Worm (Caenorhabditis elegans) whole organism, young adult: ENCODE measurements around the gene unc-33.

Source experiments
- B0019.2 ChIP-seq: fragments of 200-800 bp; sonication (Bioruptor generic); conservative IDR thresholded peaks from 2 replicates; pipeline ENCODE4 v1.3.6; 2022; ENCODE audit warnings: missing genetic modification reagents, missing genetic modification characterization, missing compliant biosample characterization
- B0035.1 ChIP-seq: sonication (generic microtip); optimal IDR thresholded peaks from 2 replicates; lab custom pipeline; 2016; ENCODE audit warnings: missing genetic modification characterization, mild to moderate bottlenecking, missing compliant biosample characterization, missing genotype, missing genetic modification reagents
- B0336.3 ChIP-seq: fragments of 200-800 bp; sonication (Bioruptor generic); IDR thresholded peaks from 2 replicates; pipeline ENCODE4 v1.3.6; 2022; ENCODE audit warnings: missing genetic modification characterization, missing compliant biosample characterization
- F10E7.11 ChIP-seq: sonication (generic microtip); optimal IDR thresholded peaks from 2 replicates; lab custom pipeline; 2017; ENCODE audit warnings: mild to moderate bottlenecking, missing genetic modification characterization, moderate library complexity, missing compliant biosample characterization
- F22D6.2 ChIP-seq: sonication (generic microtip); optimal IDR thresholded peaks from 2 replicates; lab custom pipeline; 2016; ENCODE audit warnings: mild to moderate bottlenecking, missing genetic modification characterization, missing compliant biosample characterization
- F37B4.10 ChIP-seq: fragments of 200-800 bp; sonication (Bioruptor generic); IDR thresholded peaks from 2 replicates; pipeline ENCODE4 v1.3.6; 2022; ENCODE audit warnings: missing genetic modification characterization, missing compliant biosample characterization
- F49E8.2 ChIP-seq: sonication (generic microtip); optimal IDR thresholded peaks from 3 replicates; lab custom pipeline; 2017; ENCODE audit warnings: missing genetic modification characterization, mild to moderate bottlenecking, missing compliant biosample characterization, antibody characterized with exemption, moderate library complexity; ENCODE audit not compliant: insufficient read depth
- F55B11.4 ChIP-seq: sonication (generic microtip); optimal IDR thresholded peaks from 2 replicates; lab custom pipeline; 2016; ENCODE audit warnings: missing compliant biosample characterization, missing genetic modification characterization, borderline replicate concordance; ENCODE audit not compliant: insufficient read depth
- F57A8.1 ChIP-seq: fragments of 200-800 bp; sonication (Bioruptor generic); optimal IDR thresholded peaks from 2 replicates; lab custom pipeline; 2018; ENCODE audit warnings: mild to moderate bottlenecking, missing genetic modification characterization, moderate library complexity, missing compliant biosample characterization
- K11D2.4 ChIP-seq: fragments of 200-800 bp; sonication (Bioruptor generic); IDR thresholded peaks from 2 replicates; pipeline ENCODE4 v1.3.6; 2022; ENCODE audit warnings: missing genetic modification reagents, missing genetic modification characterization, missing compliant biosample characterization
- Y56A3A.18 ChIP-seq: fragments of 200-800 bp; sonication (Bioruptor generic); IDR thresholded peaks from 2 replicates; pipeline ENCODE4 v1.3.6; 2022; ENCODE audit warnings: missing genetic modification reagents, missing genetic modification characterization, missing compliant biosample characterization
- atf-7 ChIP-seq: sonication (generic microtip); optimal IDR thresholded peaks from 2 replicates; lab custom pipeline; 2017; ENCODE audit warnings: mild to moderate bottlenecking, missing genetic modification characterization, missing compliant biosample characterization
- attf-6 ChIP-seq: fragments of 200-800 bp; sonication (Bioruptor generic); IDR thresholded peaks from 2 replicates; pipeline ENCODE4 v1.3.6; 2022; ENCODE audit warnings: missing genetic modification reagents, missing genetic modification characterization, missing compliant biosample characterization
- bed-1 ChIP-seq: fragments of 200-800 bp; sonication (Bioruptor generic); IDR thresholded peaks from 2 replicates; pipeline ENCODE4 v1.3.6; 2022; ENCODE audit warnings: missing genetic modification reagents, missing genetic modification characterization, missing compliant biosample characterization
- bed-2 ChIP-seq: fragments of 200-800 bp; sonication (Bioruptor generic); IDR thresholded peaks from 2 replicates; pipeline ENCODE4 v1.3.6; 2022; ENCODE audit warnings: missing genetic modification reagents, missing genetic modification characterization, missing compliant biosample characterization
- cebp-1 ChIP-seq, 2 experiments: fragments of 200-800 bp in 1 of 2; sonication (Bioruptor generic) in 1 of 2; sonication (generic microtip) in 1 of 2; IDR thresholded peaks in 1 of 2; optimal IDR thresholded peaks in 1 of 2; 2 replicates each; pipeline versions ENCODE4 v1.3.6 to Lab custom; 2017 to 2022; ENCODE audit warnings: missing compliant biosample characterization in 2 of 2, missing genetic modification characterization in 2 of 2, mild to moderate bottlenecking in 1 of 2, missing genetic modification reagents in 1 of 2, moderate library complexity in 1 of 2
- ceh-27 ChIP-seq: fragments of 200-800 bp; sonication (Bioruptor generic); optimal IDR thresholded peaks from 2 replicates; lab custom pipeline; 2018; ENCODE audit warnings: mild to moderate bottlenecking, missing genetic modification characterization, moderate library complexity, missing compliant biosample characterization
- ceh-58 ChIP-seq: fragments of 200-800 bp; sonication (Bioruptor generic); IDR thresholded peaks from 2 replicates; pipeline ENCODE4 v1.3.6; 2022; ENCODE audit warnings: missing genetic modification characterization, missing compliant biosample characterization
- ceh-91 ChIP-seq: fragments of 200-800 bp; sonication (Bioruptor generic); IDR thresholded peaks from 2 replicates; pipeline ENCODE4 v1.3.6; 2022; ENCODE audit warnings: missing genetic modification reagents, missing genetic modification characterization, missing compliant biosample characterization
- chd-7 ChIP-seq: sonication (generic microtip); optimal IDR thresholded peaks from 2 replicates; lab custom pipeline; 2016; ENCODE audit warnings: mild to moderate bottlenecking, missing genetic modification characterization, moderate library complexity, missing compliant biosample characterization
- fkh-3 ChIP-seq: sonication (generic microtip); optimal IDR thresholded peaks from 2 replicates; lab custom pipeline; 2016; ENCODE audit warnings: mild to moderate bottlenecking, missing genetic modification characterization, missing compliant biosample characterization
- hlh-12 ChIP-seq: sonication (generic microtip); optimal IDR thresholded peaks from 2 replicates; lab custom pipeline; 2016; ENCODE audit warnings: missing genetic modification characterization, missing compliant biosample characterization
- hmg-20 ChIP-seq: fragments of 200-800 bp; sonication (Bioruptor generic); IDR thresholded peaks from 2 replicates; pipeline ENCODE4 v1.3.6; 2022; ENCODE audit warnings: missing genetic modification reagents, missing genetic modification characterization, missing compliant biosample characterization
- let-526 ChIP-seq: fragments of 200-800 bp; sonication (Bioruptor generic); IDR thresholded peaks from 2 replicates; pipeline ENCODE4 v1.3.6; 2022; ENCODE audit warnings: missing genetic modification reagents, missing genetic modification characterization, missing compliant biosample characterization
- lin-40 ChIP-seq: sonication (generic microtip); optimal IDR thresholded peaks from 2 replicates; lab custom pipeline; 2016; ENCODE audit warnings: missing genetic modification characterization, mild to moderate bottlenecking, missing compliant biosample characterization, missing genotype, missing genetic modification reagents
- lin-54 ChIP-seq: fragments of 200-800 bp; sonication (Bioruptor generic); optimal IDR thresholded peaks from 2 replicates; lab custom pipeline; 2018; ENCODE audit warnings: mild to moderate bottlenecking, missing genetic modification characterization, missing compliant biosample characterization
- madf-10 ChIP-seq: sonication (generic microtip); optimal IDR thresholded peaks from 2 replicates; lab custom pipeline; 2016; ENCODE audit warnings: mild to moderate bottlenecking, missing genetic modification characterization, missing compliant biosample characterization
- mcd-1 ChIP-seq: fragments of 200-800 bp; sonication (Bioruptor generic); IDR thresholded peaks from 2 replicates; pipeline ENCODE4 v1.3.6; 2022; ENCODE audit warnings: missing genetic modification reagents, missing genetic modification characterization, missing compliant biosample characterization
- mel-28 ChIP-seq: sonication (generic microtip); optimal IDR thresholded peaks from 2 replicates; lab custom pipeline; 2016; ENCODE audit warnings: borderline replicate concordance, mild to moderate bottlenecking, missing genetic modification characterization, missing compliant biosample characterization
- mes-4 ChIP-seq: sonication (generic microtip); optimal IDR thresholded peaks from 2 replicates; lab custom pipeline; 2016; ENCODE audit warnings: missing genotype, missing genetic modification characterization, missing compliant biosample characterization
- nfya-2 ChIP-seq: fragments of 200-800 bp; sonication (Bioruptor generic); IDR thresholded peaks from 2 replicates; pipeline ENCODE4 v1.3.6; 2022; ENCODE audit warnings: missing genetic modification reagents, missing genetic modification characterization, missing compliant biosample characterization
- nhr-179 ChIP-seq: sonication (generic microtip); optimal IDR thresholded peaks from 2 replicates; lab custom pipeline; 2016; ENCODE audit warnings: mild to moderate bottlenecking, missing genetic modification characterization, missing compliant biosample characterization
- pha-4 ChIP-seq: fragments of 150-350 bp; sonication (generic microtip); optimal IDR thresholded peaks from 2 replicates; lab custom pipeline; 2014; ENCODE audit warnings: missing biosample characterization, missing genetic modification reagents, missing genetic modification characterization
- rpc-1 ChIP-seq, 2 experiments: fragments of 150-350 bp in 1 of 2; sonication (generic microtip) in 1 of 2; optimal IDR thresholded peaks; 2 replicates each; lab custom pipeline; 2014 to 2018; ENCODE audit warnings: missing biosample characterization in 1 of 2, missing genetic modification characterization in 1 of 2, missing genetic modification reagents in 1 of 2, missing genotype in 1 of 2
- snpc-4 ChIP-seq, 5 experiments: fragments of 150-350 bp in 1 of 5; sonication (generic microtip) in 4 of 5; optimal IDR thresholded peaks; 2 replicates each; lab custom pipeline; 2014 to 2018; ENCODE audit warnings: missing genetic modification characterization in 5 of 5, missing biosample characterization in 3 of 5, antibody characterized with exemption in 2 of 5, mild to moderate bottlenecking in 2 of 5, missing compliant biosample characterization in 2 of 5, missing genotype in 2 of 5, moderate library complexity in 2 of 5, missing genetic modification reagents in 1 of 5
- sptf-2 ChIP-seq: fragments of 200-800 bp; sonication (Bioruptor generic); optimal IDR thresholded peaks from 2 replicates; lab custom pipeline; 2018; ENCODE audit warnings: mild to moderate bottlenecking, missing genetic modification characterization, missing compliant biosample characterization
- tbp1 ChIP-seq: fragments of 200-800 bp; sonication (Bioruptor generic); optimal IDR thresholded peaks from 2 replicates; lab custom pipeline; 2018; ENCODE audit warnings: mild to moderate bottlenecking, missing genetic modification characterization, missing compliant biosample characterization
- tlf-1 ChIP-seq: fragments of 200-800 bp; sonication (Bioruptor generic); optimal IDR thresholded peaks from 2 replicates; lab custom pipeline; 2018; ENCODE audit warnings: mild to moderate bottlenecking, missing genetic modification characterization, missing compliant biosample characterization
- zim-3 ChIP-seq: sonication (generic microtip); optimal IDR thresholded peaks from 2 replicates; lab custom pipeline; 2017; ENCODE audit warnings: mild to moderate bottlenecking, missing genetic modification characterization, moderate library complexity, missing compliant biosample characterization
- ztf-22 ChIP-seq: fragments of 200-800 bp; sonication (Bioruptor generic); optimal IDR thresholded peaks from 2 replicates; lab custom pipeline; 2018; ENCODE audit warnings: mild to moderate bottlenecking, missing genetic modification characterization, moderate library complexity, missing compliant biosample characterization
- ztf-25 ChIP-seq: fragments of 200-800 bp; sonication (Bioruptor generic); IDR thresholded peaks from 2 replicates; pipeline ENCODE4 v1.3.6; 2022; ENCODE audit warnings: missing genetic modification reagents, missing genetic modification characterization, missing compliant biosample characterization

The unc-33 gene

DNA sequence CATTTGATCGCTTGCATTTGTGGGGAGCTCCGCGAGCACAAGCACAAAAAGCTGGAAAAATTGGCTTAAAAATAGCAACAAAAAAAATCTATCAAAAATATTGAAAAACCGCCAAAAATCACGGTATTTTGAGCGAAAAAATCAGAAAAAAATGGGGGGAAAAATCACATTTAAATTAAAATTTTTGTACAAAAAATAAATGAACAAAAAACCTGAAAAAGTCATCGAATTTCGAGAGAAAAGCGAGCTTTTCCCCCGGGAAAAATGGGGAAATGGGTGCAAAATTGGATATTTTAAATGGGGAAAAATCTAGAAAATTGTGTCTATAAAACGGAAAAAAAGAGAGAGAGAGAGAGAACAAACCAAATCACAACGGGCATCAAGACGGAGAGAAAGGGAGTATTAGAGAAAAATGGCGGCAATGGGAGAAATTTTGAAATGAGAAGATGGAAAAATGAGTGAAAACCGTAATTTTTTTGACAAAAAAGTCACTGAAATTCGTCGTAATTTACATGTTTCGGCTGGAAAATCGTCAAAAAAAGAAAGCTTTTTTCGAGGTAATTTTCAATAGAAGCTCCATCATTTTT is 7.1 kb upstream of the unc-33 start, which contains the start of gene ced-10:
TSS of gene ced-10 (minus strand) at position 51 of the 587 bp plus-strand sequence.
- TF ChIP-seq rpc-1 (optimal IDR thresholded peaks at IDR 0.05; lab: Kevin White, UChicago) (no peak), rpc-1 (tag; optimal IDR thresholded peaks at IDR 0.05; lab: Kevin White, UChicago) (no peak), mcd-1 (GFP tag; lab: Robert Waterston, UW) (no peak), nfya-2 (GFP tag; lab: Robert Waterston, UW) (no peak), F55B11.4 (tag; lab: Kevin White, UChicago) (no peak), hmg-20 (GFP tag; lab: Robert Waterston, UW) (no peak), B0336.3 (GFP tag; lab: Robert Waterston, UW) (no peak), B0019.2 (no peak), lin-54 (no peak)
- TF ChIP-seq, all 124 proteins: peak for 0

DNA sequence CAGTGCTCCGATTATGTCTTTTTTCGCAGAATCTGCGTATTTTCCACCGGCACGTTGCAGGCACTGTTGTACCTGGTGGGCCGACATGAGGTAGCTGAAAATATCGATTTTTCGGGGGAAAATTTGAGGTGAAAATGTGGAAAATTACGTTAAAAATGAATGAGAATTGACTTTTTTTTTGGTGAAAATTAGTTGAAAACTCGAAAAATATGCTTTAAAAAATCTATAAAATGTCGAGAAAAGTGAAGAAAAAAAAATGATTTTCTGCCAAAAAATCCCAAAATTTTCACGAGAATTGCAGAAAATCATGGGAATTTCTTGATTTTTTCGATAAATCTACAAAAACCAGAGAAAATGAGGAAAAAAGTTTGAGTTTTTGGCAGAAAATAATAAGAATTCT is 2.2 kb upstream of the unc-33 start, which contains the start of gene tsg-101:
TSS of gene tsg-101 (minus strand) at position 101 of the 400 bp plus-strand sequence.
- no peak for TF ChIP-seq mel-28 (tag; lab: Kevin White, UChicago)
- TF ChIP-seq ztf-25 (GFP tag; lab: Robert Waterston, UW), result no peak
- no peak for TF ChIP-seq F10E7.11 (tag; lab: Kevin White, UChicago)
- TF ChIP-seq bed-2 (GFP tag; lab: Robert Waterston, UW), result no peak
- no peak for TF ChIP-seq zim-3 (tag; lab: Kevin White, UChicago)
- TF ChIP-seq fkh-3 (tag; lab: Kevin White, UChicago), result no peak
- no peak for TF ChIP-seq ztf-22 (GFP tag; lab: Kevin White, UChicago)

DNA sequence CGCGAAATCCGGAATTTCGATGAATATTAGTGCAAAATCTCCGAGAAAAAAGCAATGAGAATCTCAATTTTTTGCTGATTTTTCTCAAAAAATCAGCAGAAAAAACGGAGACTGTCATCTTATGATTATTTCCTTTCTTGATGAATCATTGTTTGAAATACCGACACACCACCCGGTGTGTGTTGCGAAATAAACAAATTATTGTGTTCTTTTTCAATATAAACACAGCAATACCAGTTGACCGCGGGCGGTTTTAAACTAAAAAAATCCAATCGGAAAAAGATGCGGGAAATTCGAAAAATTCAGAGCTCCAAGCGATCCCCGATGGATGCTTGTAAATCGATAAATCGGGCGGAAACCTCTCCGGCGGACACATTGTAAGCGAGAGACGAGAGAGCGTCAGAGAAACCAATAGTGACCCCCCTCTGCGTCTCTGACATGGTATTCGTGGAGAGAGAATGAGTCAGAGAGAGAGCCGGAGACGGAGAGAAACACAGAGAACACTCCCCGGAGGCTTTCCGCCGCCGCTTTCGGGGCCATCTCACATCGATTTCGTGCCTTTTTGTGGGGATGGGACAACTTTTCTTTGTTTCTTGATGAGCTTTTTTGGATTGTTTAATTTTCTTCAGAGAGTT is 1.2 kb upstream of the unc-33 start:
- TF ChIP-seq zim-3 (tag; lab: Kevin White, UChicago) (no peak), mes-4 (no peak), cebp-1 (GFP tag; IDR thresholded peaks at IDR 0.05; lab: Robert Waterston, UW) (peak; percentile 86), cebp-1 (tag; optimal IDR thresholded peaks at IDR 0.05; lab: Kevin White, UChicago) (peak; percentile 96), F57A8.1 (no peak), B0336.3 (GFP tag; lab: Robert Waterston, UW) (0 out of 2 replicates have a peak, but pooled peaks have one; percentile 34), atf-7 (tag; lab: Kevin White, UChicago) (no peak), mel-28 (tag; lab: Kevin White, UChicago) (no peak), bed-1 (GFP tag; lab: Robert Waterston, UW) (no peak), attf-6 (GFP tag; lab: Robert Waterston, UW) (no peak), chd-7 (no peak), ceh-58 (no peak), lin-40 (tag; lab: Kevin White, UChicago) (peak; percentile 14), ceh-91 (GFP tag; lab: Robert Waterston, UW) (no peak), madf-10 (tag; lab: Kevin White, UChicago) (no peak), tbp1 (GFP tag; lab: Kevin White, UChicago) (peak; percentile 17), ceh-27 (GFP tag; lab: Kevin White, UChicago) (no peak), ztf-25 (GFP tag; lab: Robert Waterston, UW) (no peak), hlh-12 (no peak), F49E8.2 (no peak), Y56A3A.18 (GFP tag; lab: Robert Waterston, UW) (no peak), nhr-179 (no peak), pha-4 (tag; lab: Kevin White, UChicago) (no peak), B0035.1 (tag; lab: Kevin White, UChicago) (no peak), K11D2.4 (GFP tag; lab: Robert Waterston, UW) (0 out of 2 replicates have a peak, but pooled peaks have one; percentile 20), tlf-1 (GFP tag; lab: Kevin White, UChicago) (no peak), F37B4.10 (GFP tag; lab: Robert Waterston, UW) (no peak), let-526 (GFP tag; lab: Robert Waterston, UW) (no peak), sptf-2 (GFP tag; lab: Kevin White, UChicago) (no peak), snpc-4 (GFP tag; optimal IDR thresholded peaks at IDR 0.05; lab: Kevin White, UChicago) (no peak), snpc-4 (tag; optimal IDR thresholded peaks at IDR 0.05; lab: Kevin White, UChicago) (peak in 1 of 4 experiments; percentile 15), F22D6.2 (tag; lab: Kevin White, UChicago) (no peak)
